Fruit fly (Drosophila melanogaster) whole organism, embryonic: Measurements from ENCODE around the gene CG7011.

Experiments used
- Aef1 ChIP-seq: fragments of 200-800 bp; sonication (Bioruptor generic); IDR thresholded peaks from 3 replicates; pipeline ENCODE4 v1.3.6; 2022; ENCODE audit warnings: missing biosample characterization, missing genetic modification characterization
- Asciz ChIP-seq: fragments of 200-800 bp; sonication (Bioruptor generic); optimal IDR thresholded peaks from 2 replicates; lab custom pipeline; 2017; ENCODE audit warnings: missing biosample characterization, mild to moderate bottlenecking, missing genetic modification characterization, missing genetic modification reagents
- Bteb2 ChIP-seq: fragments of 200-800 bp; sonication (Bioruptor generic); optimal IDR thresholded peaks from 2 replicates; lab custom pipeline; 2016; ENCODE audit warnings: missing biosample characterization, missing genetic modification characterization
- CG1024 ChIP-seq: fragments of 200-800 bp; sonication (Bioruptor generic); IDR thresholded peaks from 2 replicates; pipeline ENCODE4 v1.3.6; 2022; ENCODE audit warnings: missing biosample characterization, missing genetic modification characterization
- CG10462 ChIP-seq: fragments of 200-800 bp; sonication (Bioruptor generic); optimal IDR thresholded peaks from 2 replicates; lab custom pipeline; 2016; ENCODE audit warnings: missing biosample characterization, missing genetic modification characterization
- CG10959 ChIP-seq: fragments of 200-800 bp; sonication (Bioruptor generic); IDR thresholded peaks from 2 replicates; pipeline ENCODE4 v1.3.6; 2022; ENCODE audit warnings: missing biosample characterization, missing genetic modification characterization
- CG13296 ChIP-seq: fragments of 200-800 bp; sonication (Bioruptor generic); optimal IDR thresholded peaks from 3 replicates; lab custom pipeline; 2018; ENCODE audit warnings: missing biosample characterization, mild to moderate bottlenecking, missing genetic modification characterization
- CG15601 ChIP-seq: fragments of 200-800 bp; sonication (Bioruptor generic); optimal IDR thresholded peaks from 3 replicates; lab custom pipeline; 2019; ENCODE audit warnings: missing biosample characterization, mild to moderate bottlenecking, missing genetic modification characterization, moderate library complexity
- CG15696 ChIP-seq: fragments of 200-800 bp; sonication (Bioruptor generic); optimal IDR thresholded peaks from 2 replicates; lab custom pipeline; 2019; ENCODE audit warnings: missing biosample characterization, mild to moderate bottlenecking, missing genetic modification characterization, moderate library complexity
- CG1647 ChIP-seq: fragments of 200-800 bp; sonication (Bioruptor generic); optimal IDR thresholded peaks from 3 replicates; lab custom pipeline; 2016; ENCODE audit warnings: missing biosample characterization, missing genetic modification characterization
- CG17361 ChIP-seq: fragments of 200-800 bp; sonication (Bioruptor generic); IDR thresholded peaks from 3 replicates; pipeline ENCODE4 v1.3.6; 2022; ENCODE audit warnings: missing biosample characterization, missing genetic modification characterization
- CG17802 ChIP-seq: fragments of 200-800 bp; sonication (Bioruptor generic); optimal IDR thresholded peaks from 2 replicates; lab custom pipeline; 2018; ENCODE audit warnings: missing biosample characterization, mild to moderate bottlenecking, missing genetic modification characterization, moderate library complexity
- CG2202 ChIP-seq: fragments of 200-800 bp; sonication (Bioruptor generic); optimal IDR thresholded peaks from 2 replicates; lab custom pipeline; 2018; ENCODE audit warnings: missing biosample characterization, mild to moderate bottlenecking, missing genetic modification characterization
- CG3995 ChIP-seq: fragments of 200-800 bp; sonication (Bioruptor generic); optimal IDR thresholded peaks from 3 replicates; lab custom pipeline; 2016; ENCODE audit warnings: missing biosample characterization, missing genetic modification characterization
- CG5180 ChIP-seq: fragments of 200-800 bp; sonication (Bioruptor generic); optimal IDR thresholded peaks from 3 replicates; lab custom pipeline; 2017; ENCODE audit warnings: missing biosample characterization, missing genetic modification characterization, mild to moderate bottlenecking, moderate library complexity, missing genetic modification reagents
- CG6272 ChIP-seq: fragments of 200-800 bp; sonication (Bioruptor generic); IDR thresholded peaks from 2 replicates; pipeline ENCODE4 v1.3.6; 2022; ENCODE audit warnings: missing biosample characterization, missing genetic modification characterization
- CG6765 ChIP-seq: fragments of 200-800 bp; sonication (Bioruptor generic); optimal IDR thresholded peaks from 3 replicates; lab custom pipeline; 2017; ENCODE audit warnings: missing biosample characterization, mild to moderate bottlenecking, missing genetic modification characterization
- CG7372 ChIP-seq: fragments of 200-800 bp; sonication (Bioruptor generic); IDR thresholded peaks from 2 replicates; pipeline ENCODE4 v1.3.6; 2022; ENCODE audit warnings: missing biosample characterization, missing genetic modification characterization
- CG7963 ChIP-seq: fragments of 200-800 bp; sonication (Bioruptor generic); IDR thresholded peaks from 3 replicates; pipeline ENCODE4 v1.3.6; 2022; ENCODE audit warnings: missing biosample characterization, missing genetic modification characterization; ENCODE audit not compliant: partially characterized antibody
- Dek ChIP-seq: fragments of 200-800 bp; sonication (Bioruptor generic); optimal IDR thresholded peaks from 3 replicates; lab custom pipeline; 2019; ENCODE audit warnings: missing biosample characterization, mild to moderate bottlenecking, missing genetic modification characterization, moderate library complexity
- Hr3 ChIP-seq: fragments of 200-800 bp; sonication (Bioruptor generic); optimal IDR thresholded peaks from 3 replicates; lab custom pipeline; 2016; ENCODE audit warnings: missing biosample characterization, missing genetic modification characterization
- Mrtf ChIP-seq: fragments of 200-800 bp; sonication (Bioruptor generic); IDR thresholded peaks from 3 replicates; pipeline ENCODE4 v1.3.6; 2022; ENCODE audit warnings: missing biosample characterization, missing genetic modification characterization
- NfI ChIP-seq: fragments of 200-800 bp; sonication (Bioruptor generic); optimal IDR thresholded peaks from 3 replicates; lab custom pipeline; 2018; ENCODE audit warnings: missing biosample characterization, mild to moderate bottlenecking, missing genetic modification characterization, moderate library complexity
- Optix ChIP-seq: fragments of 200-800 bp; sonication (Bioruptor generic); IDR thresholded peaks from 3 replicates; pipeline ENCODE4 v1.3.6; 2022; ENCODE audit warnings: missing biosample characterization, missing genetic modification characterization
- Taf1 ChIP-seq: fragments of 200-800 bp; sonication (Bioruptor generic); IDR thresholded peaks from 2 replicates; pipeline ENCODE4 v1.3.6; 2022; ENCODE audit warnings: missing biosample characterization, missing genetic modification characterization
- ab ChIP-seq: fragments of 200-800 bp; sonication (Bioruptor generic); optimal IDR thresholded peaks from 2 replicates; lab custom pipeline; 2016; ENCODE audit warnings: missing biosample characterization, missing genetic modification characterization
- bab2 ChIP-seq: fragments of 200-800 bp; sonication (Bioruptor generic); optimal IDR thresholded peaks from 2 replicates; lab custom pipeline; 2016; ENCODE audit warnings: missing biosample characterization, missing genetic modification characterization
- btn ChIP-seq: fragments of 200-800 bp; sonication (Bioruptor generic); optimal IDR thresholded peaks from 2 replicates; lab custom pipeline; 2016; ENCODE audit warnings: missing biosample characterization, missing genetic modification characterization
- corto ChIP-seq: fragments of 200-800 bp; sonication (Bioruptor generic); optimal IDR thresholded peaks from 2 replicates; lab custom pipeline; 2016; ENCODE audit warnings: missing biosample characterization, mild to moderate bottlenecking, missing genetic modification characterization, moderate library complexity
- danr ChIP-seq: fragments of 200-800 bp; sonication (Bioruptor generic); IDR thresholded peaks from 2 replicates; pipeline ENCODE4 v1.3.6; 2022; ENCODE audit warnings: missing biosample characterization, missing genetic modification characterization
- en ChIP-seq: fragments of 200-800 bp; sonication (Bioruptor generic); optimal IDR thresholded peaks from 2 replicates; lab custom pipeline; 2016; ENCODE audit warnings: missing biosample characterization, missing genetic modification characterization
- eve ChIP-seq, 2 experiments: fragments of >200 bp; optimal IDR thresholded peaks; 2 replicates each; lab custom pipeline; 2017; ENCODE audit warnings: missing biosample characterization in 2 of 2, missing genetic modification characterization in 2 of 2
- fd102C ChIP-seq: fragments of 200-800 bp; sonication (Bioruptor generic); optimal IDR thresholded peaks from 2 replicates; lab custom pipeline; 2018; ENCODE audit warnings: missing biosample characterization, mild to moderate bottlenecking, missing genetic modification characterization, moderate library complexity
- fd3F ChIP-seq: fragments of 200-800 bp; sonication (Bioruptor generic); optimal IDR thresholded peaks from 2 replicates; lab custom pipeline; 2018; ENCODE audit warnings: missing biosample characterization, mild to moderate bottlenecking, missing genetic modification characterization, moderate library complexity
- jumu ChIP-seq: fragments of 200-800 bp; sonication (Bioruptor generic); optimal IDR thresholded peaks from 3 replicates; lab custom pipeline; 2016; ENCODE audit warnings: missing biosample characterization, missing genetic modification characterization
- lola ChIP-seq, 3 experiments: fragments of >200 bp in 2 of 3; fragments of 200-800 bp in 1 of 3; sonication (Bioruptor generic) in 1 of 3; optimal IDR thresholded peaks; 2 replicates each; lab custom pipeline; 2017 to 2019; ENCODE audit warnings: missing biosample characterization in 3 of 3, missing genetic modification characterization in 3 of 3, mild to moderate bottlenecking in 1 of 3, moderate library complexity in 1 of 3
- mam ChIP-seq: fragments of 200-800 bp; sonication (Bioruptor generic); optimal IDR thresholded peaks from 3 replicates; lab custom pipeline; 2016; ENCODE audit warnings: missing biosample characterization, missing genetic modification characterization
- mld ChIP-seq: fragments of 200-800 bp; sonication (Bioruptor generic); IDR thresholded peaks from 3 replicates; pipeline ENCODE4 v1.3.6; 2022; ENCODE audit warnings: missing biosample characterization, missing genetic modification characterization; ENCODE audit not compliant: partially characterized antibody
- pum ChIP-seq: fragments of 200-800 bp; sonication (Bioruptor generic); optimal IDR thresholded peaks from 2 replicates; lab custom pipeline; 2016; ENCODE audit warnings: missing biosample characterization, missing genetic modification characterization
- ro ChIP-seq: fragments of 200-800 bp; sonication (Bioruptor generic); IDR thresholded peaks from 2 replicates; pipeline ENCODE4 v1.3.6; 2022; ENCODE audit warnings: missing biosample characterization, missing genetic modification characterization
- schlank ChIP-seq: fragments of 200-800 bp; sonication (Bioruptor generic); optimal IDR thresholded peaks from 2 replicates; lab custom pipeline; 2018; ENCODE audit warnings: missing biosample characterization, mild to moderate bottlenecking, missing genetic modification characterization
- seq ChIP-seq: fragments of 200-800 bp; sonication (Bioruptor generic); IDR thresholded peaks from 2 replicates; pipeline ENCODE4 v1.3.6; 2022; ENCODE audit warnings: missing biosample characterization, missing genetic modification characterization
- slou ChIP-seq: fragments of 200-800 bp; sonication (Bioruptor generic); optimal IDR thresholded peaks from 3 replicates; lab custom pipeline; 2016; ENCODE audit warnings: missing biosample characterization, missing genetic modification characterization
- tin ChIP-seq: fragments of 200-800 bp; sonication (Bioruptor generic); optimal IDR thresholded peaks from 3 replicates; lab custom pipeline; 2016; ENCODE audit warnings: missing biosample characterization, missing genetic modification characterization
- ttk ChIP-seq: fragments of 200-800 bp; sonication (Bioruptor generic); IDR thresholded peaks from 2 replicates; pipeline ENCODE4 v2.1.2; 2022; ENCODE audit warnings: missing biosample characterization, missing genetic modification characterization
- twi ChIP-seq: fragments of 200-800 bp; optimal IDR thresholded peaks from 2 replicates; lab custom pipeline; 2019; ENCODE audit warnings: missing biosample characterization, mild to moderate bottlenecking, missing genetic modification characterization, moderate library complexity
- unpg ChIP-seq: fragments of 200-800 bp; sonication (Bioruptor generic); optimal IDR thresholded peaks from 3 replicates; lab custom pipeline; 2018; ENCODE audit warnings: missing biosample characterization, mild to moderate bottlenecking, missing genetic modification characterization, moderate library complexity
- usp ChIP-seq: fragments of >200 bp; optimal IDR thresholded peaks from 2 replicates; lab custom pipeline; 2017; ENCODE audit warnings: missing biosample characterization, missing genetic modification characterization
- vfl ChIP-seq: fragments of 200-800 bp; sonication (Bioruptor generic); optimal IDR thresholded peaks from 2 replicates; lab custom pipeline; 2016; ENCODE audit warnings: missing biosample characterization, missing genetic modification characterization
- wor ChIP-seq: fragments of 200-800 bp; sonication (Bioruptor generic); IDR thresholded peaks from 2 replicates; pipeline ENCODE4 v1.3.6; 2022; ENCODE audit warnings: missing biosample characterization, missing genetic modification characterization

The CG7011 gene

dm6 chr3L:15199216-15200090, 36.0 kb upstream of the CG7011 start (continued):
- TF ChIP-seq CG6272 (no peak), corto (GFP tag; lab: Kevin White, UChicago) (no peak), CG7963 (GFP tag; lab: Robert Waterston, UW) (no peak), Mrtf (GFP tag; lab: Robert Waterston, UW) (no peak), CG1024 (no peak), Aef1 (GFP tag; lab: Robert Waterston, UW) (no peak), danr (GFP tag; lab: Robert Waterston, UW) (no peak), CG17802 (no peak), unpg (peak; percentile 48), CG6765 (no peak), Taf1 (GFP tag; lab: Robert Waterston, UW) (no peak), CG17361 (peak; percentile 52; the same call in 1 of the 3 replicates), bab2 (GFP tag; lab: Kevin White, UChicago) (no peak), mam (GFP tag; lab: Kevin White, UChicago) (no peak), vfl (no peak), NfI (GFP tag; lab: Kevin White, UChicago) (no peak), slou (GFP tag; lab: Kevin White, UChicago) (no peak), Hr3 (GFP tag; lab: Kevin White, UChicago) (no peak), ab (GFP tag; lab: Kevin White, UChicago) (no peak), CG10959 (GFP tag; lab: Robert Waterston, UW) (0 out of 2 replicates have a peak, but pooled peaks have one; percentile 46), seq (GFP tag; lab: Robert Waterston, UW) (no peak), twi (tag; lab: Kevin White, UChicago) (no peak), ttk (GFP tag; lab: Robert Waterston, UW) (no peak), CG10462 (no peak), CG15601 (tag; lab: Kevin White, UChicago) (no peak), Asciz (GFP tag; lab: Kevin White, UChicago) (peak; percentile 11), CG13296 (GFP tag; lab: Kevin White, UChicago) (no peak), jumu (GFP tag; lab: Kevin White, UChicago) (no peak), CG5180 (GFP tag; lab: Kevin White, UChicago) (no peak), CG15696 (tag; lab: Kevin White, UChicago) (peak; percentile 13), CG3995 (no peak), btn (GFP tag; lab: Kevin White, UChicago) (no peak), fd3F (GFP tag; lab: Kevin White, UChicago) (no peak), Bteb2 (no peak), CG2202 (tag; lab: Kevin White, UChicago) (peak; percentile 29), CG7372 (no peak), fd102C (GFP tag; lab: Kevin White, UChicago) (no peak), ro (GFP tag; lab: Robert Waterston, UW) (no peak), wor (GFP tag; lab: Robert Waterston, UW) (no peak), schlank (tag; lab: Kevin White, UChicago) (no peak), Dek (tag; lab: Kevin White, UChicago) (no peak), lola (GFP tag; optimal IDR thresholded peaks at IDR 0.05; lab: Kevin White, UChicago) (peak in 1 of 3 experiments; percentile 67), CG1647 (GFP tag; lab: Kevin White, UChicago) (no peak), eve (GFP tag; optimal IDR thresholded peaks at IDR 0.05; lab: Kevin White, UChicago) (no peak), usp (no peak), pum (GFP tag; lab: Kevin White, UChicago) (peak; percentile 6), tin (no peak), en (GFP tag; lab: Kevin White, UChicago) (no peak), Optix (GFP tag; lab: Robert Waterston, UW) (no peak), mld (GFP tag; lab: Robert Waterston, UW) (no peak)
